Fruit fly (Drosophila melanogaster) Kc167 (cell line): Measurements from ENCODE around the gene Usp14.

Source experiments
- Myc ChIP-seq: fragments of >200 bp; optimal IDR thresholded peaks from 2 replicates; lab custom pipeline; 2017; ENCODE audit warnings: missing external identifiers
- Sin3A ChIP-seq: fragments of >200 bp; optimal IDR thresholded peaks from 2 replicates; lab custom pipeline; 2018; ENCODE audit warnings: missing external identifiers
- h ChIP-seq: fragments of >200 bp; optimal IDR thresholded peaks from 3 replicates; lab custom pipeline; 2018; ENCODE audit warnings: missing external identifiers
- insv ChIP-seq: fragments of >200 bp; optimal IDR thresholded peaks from 3 replicates; lab custom pipeline; 2018; ENCODE audit warnings: missing external identifiers
- psq ChIP-seq: fragments of >200 bp; optimal IDR thresholded peaks from 2 replicates; lab custom pipeline; 2017; ENCODE audit warnings: missing external identifiers
- ttk ChIP-seq: sonication (Bioruptor generic); optimal IDR thresholded peaks from 2 replicates; lab custom pipeline; 2017; ENCODE audit warnings: missing external identifiers

The Usp14 gene

DNA sequence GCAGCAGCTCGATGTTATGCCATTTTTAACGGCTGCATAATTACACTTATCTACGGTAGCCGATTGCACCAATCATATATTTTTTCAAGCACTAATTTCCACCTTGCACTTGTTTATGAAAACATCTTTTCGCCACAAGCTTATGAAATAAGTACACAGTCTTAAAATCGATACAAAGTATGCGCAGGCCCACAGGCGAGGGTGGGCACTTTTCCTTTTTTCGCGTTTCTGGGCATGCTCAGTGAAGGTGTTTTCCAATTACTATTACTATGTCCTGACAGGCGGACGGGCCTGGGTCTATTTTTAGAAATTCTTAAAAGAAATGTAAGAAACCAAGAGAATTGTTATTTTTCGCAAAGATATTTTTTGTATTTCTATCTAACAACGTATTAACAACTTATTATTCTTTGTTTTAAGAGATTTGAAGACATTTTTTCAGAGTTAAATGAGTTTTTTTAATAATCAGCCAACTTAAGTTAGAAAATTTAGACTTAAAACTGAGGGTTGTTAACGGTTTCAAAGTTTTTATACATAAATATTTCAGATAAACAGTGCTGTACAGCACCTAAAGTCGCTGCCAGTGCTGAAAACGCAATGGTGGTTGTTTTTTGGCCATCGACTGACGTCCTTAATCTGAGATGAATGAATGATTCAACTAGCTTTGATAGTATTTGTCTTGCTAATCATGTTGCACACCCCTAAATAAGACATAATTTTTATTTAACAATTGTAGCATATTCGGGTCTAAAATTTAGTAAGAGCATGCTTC lies 3.4 kb downstream of the Usp14 start, which contains the start of gene Cdk5alpha:
Gene Cdk5alpha (minus strand): TSS at position 343 of the 769 bp plus-strand sequence.
- TF ChIP-seq Myc, result no peak
- no peak for TF ChIP-seq insv (lab: Kevin White, UChicago)
- no peak for TF ChIP-seq Sin3A (lab: Kevin White, UChicago)
- TF ChIP-seq h, result no peak
- no peak for TF ChIP-seq psq (lab: Kevin White, UChicago)
- TF ChIP-seq ttk (lab: Kevin White, UChicago), result no peak

- no peak for TF ChIP-seq Sin3A (lab: Kevin White, UChicago)
- no peak for TF ChIP-seq h
- TF ChIP-seq insv (lab: Kevin White, UChicago), result no peak
- TF ChIP-seq ttk (lab: Kevin White, UChicago), result no peak
- TF ChIP-seq psq (lab: Kevin White, UChicago), result no peak
- TF ChIP-seq Myc, result no peak
Observed at dm6 chr2L:10306518-10307260, 7.5 kb downstream of the Usp14 start, which contains the start of the genes CG5390 and CG4968. TSS of gene CG5390 (minus strand) at chr2L:10306594. TSS of gene CG4968 (plus strand) at chr2L:10306922.

dm6 chr2L:10305538-10306147 lies 8.6 kb downstream of the Usp14 start:
- TF ChIP-seq insv (lab: Kevin White, UChicago) (no peak), ttk (lab: Kevin White, UChicago) (no peak), Sin3A (lab: Kevin White, UChicago) (no peak), h (no peak), Myc (no peak), psq (lab: Kevin White, UChicago) (no peak)

- TF ChIP-seq psq (lab: Kevin White, UChicago), result no peak
- no peak for TF ChIP-seq insv (lab: Kevin White, UChicago)
- TF ChIP-seq ttk (lab: Kevin White, UChicago), result no peak
- no peak for TF ChIP-seq h
- TF ChIP-seq Sin3A (lab: Kevin White, UChicago), result no peak
- no peak for TF ChIP-seq Myc
Observed at dm6 chr2L:10303786-10304185, 10.4 kb downstream of the Usp14 start, which contains the start of gene nmd. TSS of gene nmd (minus strand) at chr2L:10303947.

- TF ChIP-seq ttk (lab: Kevin White, UChicago) (no peak), Myc (no peak), insv (lab: Kevin White, UChicago) (no peak), Sin3A (lab: Kevin White, UChicago) (no peak)
Observed at dm6 chr2L:10301918-10302317, 12.3 kb downstream of the Usp14 start, which contains the start of gene CG13138. TSS of gene CG13138 (minus strand) at chr2L:10302018.

DNA sequence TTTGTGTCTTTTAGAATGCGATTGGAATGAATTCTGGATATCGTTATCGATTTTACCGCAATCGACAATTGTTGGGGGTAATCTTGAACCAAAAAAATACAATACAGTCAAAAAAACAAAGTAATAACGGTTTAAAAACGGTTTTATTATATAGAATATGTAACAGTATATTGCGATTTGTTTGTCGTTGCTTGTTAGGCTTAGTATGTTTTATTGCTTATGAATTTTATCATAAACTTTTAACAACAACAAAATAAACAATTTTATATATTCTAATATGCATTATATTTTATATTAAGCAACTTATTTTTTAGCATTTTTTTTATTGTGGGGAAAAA lies 14.4 kb downstream of the Usp14 start, which contains the start of gene CYLD:
Gene CYLD (minus strand): TSS at position 38 of the 338 bp plus-strand sequence.
- TF ChIP-seq Sin3A (lab: Kevin White, UChicago), result no peak
- TF ChIP-seq Myc, result no peak
- TF ChIP-seq psq (lab: Kevin White, UChicago), result no peak
- no peak for TF ChIP-seq h
- TF ChIP-seq insv (lab: Kevin White, UChicago), result no peak
- TF ChIP-seq ttk (lab: Kevin White, UChicago), result no peak

DNA sequence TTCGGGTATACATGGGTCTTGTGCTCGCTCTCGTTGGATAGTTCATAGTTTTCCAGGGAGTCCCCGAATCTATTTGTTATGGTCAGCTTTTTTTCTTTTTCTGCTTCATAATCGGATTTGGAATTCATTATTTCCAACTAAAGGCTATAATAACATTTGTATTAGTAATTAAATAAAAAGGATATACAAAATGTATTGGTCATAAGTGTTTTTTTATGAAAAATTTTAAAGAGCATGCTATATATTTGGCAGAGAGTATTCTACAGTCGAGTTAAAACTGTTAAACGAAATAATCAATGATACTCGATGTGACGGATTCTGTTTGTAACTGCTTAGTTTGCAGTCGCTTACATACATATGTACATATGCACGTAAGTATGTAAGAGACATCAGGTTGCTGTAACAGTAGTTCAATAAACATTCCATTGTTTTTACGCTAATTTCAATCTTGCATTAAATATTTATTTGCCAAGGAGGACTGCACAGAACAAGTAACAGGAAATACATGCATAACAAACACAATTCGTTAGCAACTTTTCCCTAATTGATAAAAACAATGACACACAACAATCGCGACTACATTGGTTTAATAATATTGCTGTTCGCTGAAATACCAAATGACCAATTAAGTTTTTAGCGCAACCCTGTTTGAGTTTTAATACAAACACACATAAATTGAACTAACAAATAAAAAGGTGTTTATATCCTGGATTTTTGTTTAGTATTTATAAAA lies 15.0 kb downstream of the Usp14 start:
- TF ChIP-seq Myc, result no peak
- TF ChIP-seq psq (lab: Kevin White, UChicago), result no peak
- TF ChIP-seq ttk (lab: Kevin White, UChicago), result no peak
- no peak for TF ChIP-seq h
- TF ChIP-seq Sin3A (lab: Kevin White, UChicago), result no peak
- no peak for TF ChIP-seq insv (lab: Kevin White, UChicago)

dm6 chr2L:10298306-10298705 lies 15.9 kb downstream of the Usp14 start:
- TF ChIP-seq ttk (lab: Kevin White, UChicago), result no peak
- no peak for TF ChIP-seq insv (lab: Kevin White, UChicago)

DNA sequence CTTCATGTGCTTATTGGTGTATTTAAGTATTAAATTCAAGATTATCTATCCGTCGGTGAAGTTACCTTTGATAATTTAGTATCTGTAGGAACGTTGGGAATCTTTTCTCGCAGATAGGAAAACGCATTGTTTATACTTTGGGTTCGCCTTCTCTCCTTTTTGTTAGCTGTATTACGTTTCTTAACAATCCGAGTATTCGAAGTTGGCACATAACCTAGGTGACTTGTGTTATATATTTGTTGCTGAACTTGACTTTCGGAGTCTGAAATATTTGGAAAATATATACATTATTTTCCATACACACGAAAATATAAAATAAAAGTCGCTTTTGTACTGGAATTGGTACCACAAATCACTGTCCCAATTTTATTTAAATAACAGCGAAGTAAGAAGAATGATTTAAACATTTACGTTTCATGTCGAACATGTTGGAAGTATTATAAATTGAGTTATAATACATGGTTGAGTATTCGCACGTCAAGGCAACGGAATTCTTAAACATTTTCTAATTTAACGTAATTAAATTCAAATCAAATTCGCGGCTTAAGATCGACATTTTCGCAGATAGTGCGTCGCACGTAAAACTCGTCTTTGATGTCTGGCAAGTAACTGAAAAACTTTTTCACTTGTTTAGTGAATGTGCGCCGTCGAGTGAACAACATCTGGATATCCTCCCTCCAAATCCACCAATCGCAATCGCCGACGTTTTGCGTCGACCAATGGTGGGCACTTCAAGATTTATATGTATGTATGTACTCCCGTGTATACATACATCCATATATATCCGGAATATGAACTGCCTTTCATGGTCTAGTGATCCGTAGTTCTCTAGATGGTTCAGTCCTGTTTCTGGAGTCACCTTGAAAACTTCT lies 19.2 kb downstream of the Usp14 start, which contains the start of gene Hand:
Gene Hand (minus strand): TSS at position 588 of the 872 bp plus-strand sequence.
- TF ChIP-seq h (no peak), ttk (lab: Kevin White, UChicago) (no peak), Myc (no peak), psq (lab: Kevin White, UChicago) (no peak), Sin3A (lab: Kevin White, UChicago) (no peak), insv (lab: Kevin White, UChicago) (no peak)

DNA sequence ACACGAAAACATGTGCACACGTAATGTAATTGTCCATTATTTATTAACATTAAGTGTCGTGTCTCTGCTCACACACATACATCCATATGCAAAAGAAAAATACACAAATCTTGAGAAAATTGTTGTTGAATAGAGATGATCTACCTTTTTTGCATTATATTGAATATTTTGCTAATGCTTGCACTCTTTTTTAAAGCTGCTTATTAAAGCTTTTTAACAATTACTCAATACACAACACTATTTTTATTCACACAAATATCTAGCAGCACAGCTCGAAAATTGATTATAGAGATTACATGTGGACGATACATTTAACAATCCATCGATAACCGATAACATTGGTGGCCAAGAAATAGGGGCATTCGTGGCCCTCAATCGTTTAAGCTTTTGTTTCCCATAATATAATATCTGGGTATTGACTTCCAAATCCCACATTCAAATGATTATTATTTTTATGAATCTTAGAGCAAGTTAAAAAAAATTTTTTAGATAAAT lies 22.1 kb downstream of the Usp14 start, which contains the start of gene Ufd4:
Gene Ufd4 (minus strand): TSS at position 300 of the 495 bp plus-strand sequence.
- TF ChIP-seq Myc (no peak), insv (lab: Kevin White, UChicago) (no peak), psq (lab: Kevin White, UChicago) (no peak), h (no peak), ttk (lab: Kevin White, UChicago) (no peak), Sin3A (lab: Kevin White, UChicago) (no peak)
